Worm (Caenorhabditis elegans) whole organism, L1 larva: ENCODE measurements around the gene pus-1.
A peak's percentile ranks its signal among the peaks of the same experiment; 100 is the strongest.

Source experiments
- C34B4.2 ChIP-seq: sonication (generic microtip); optimal IDR thresholded peaks from 2 replicates; lab custom pipeline; 2017; ENCODE audit warnings: mild to moderate bottlenecking, missing genetic modification characterization, missing compliant biosample characterization
- F16B12.6 ChIP-seq: fragments of 150-350 bp; optimal IDR thresholded peaks from 2 replicates; lab custom pipeline; 2014; ENCODE audit warnings: missing biosample characterization, missing genetic modification characterization
- alr-1 ChIP-seq: fragments of 200-800 bp; sonication (Bioruptor generic); optimal IDR thresholded peaks from 2 replicates; lab custom pipeline; 2018; ENCODE audit warnings: borderline replicate concordance, mild to moderate bottlenecking, missing genetic modification characterization, missing compliant biosample characterization
- ama-1 ChIP-seq: fragments of 150-350 bp; optimal IDR thresholded peaks from 2 replicates; lab custom pipeline; 2014
- ceh-63 ChIP-seq: fragments of 200-800 bp; sonication (Bioruptor generic); optimal IDR thresholded peaks from 2 replicates; lab custom pipeline; 2018; ENCODE audit warnings: mild to moderate bottlenecking, missing genetic modification characterization, missing compliant biosample characterization
- ceh-8 ChIP-seq: fragments of 200-800 bp; sonication (Bioruptor generic); optimal IDR thresholded peaks from 2 replicates; lab custom pipeline; 2018; ENCODE audit warnings: mild to moderate bottlenecking, missing genetic modification characterization, moderate library complexity, missing compliant biosample characterization
- ceh-82 ChIP-seq, 3 experiments: fragments of 150-350 bp in 1 of 3; sonication (generic microtip) in 2 of 3; optimal IDR thresholded peaks; 2 replicates each; lab custom pipeline; 2014 to 2017; ENCODE audit warnings: missing biosample characterization in 3 of 3, missing genetic modification characterization in 3 of 3
- ceh-88 ChIP-seq: fragments of 200-800 bp; sonication (Bioruptor generic); IDR thresholded peaks from 2 replicates; pipeline ENCODE4 v1.3.6; 2022; ENCODE audit warnings: missing genetic modification characterization, missing compliant biosample characterization
- dpl-1 ChIP-seq, 3 experiments: fragments of 150-350 bp in 2 of 3; sonication (generic microtip) in 1 of 3; optimal IDR thresholded peaks; 2 replicates each; lab custom pipeline; 2014 to 2017; ENCODE audit warnings: missing biosample characterization in 3 of 3, missing genetic modification characterization in 3 of 3, missing genetic modification reagents in 3 of 3
- dsc-1 ChIP-seq: sonication (generic microtip); optimal IDR thresholded peaks from 2 replicates; lab custom pipeline; 2016; ENCODE audit warnings: mild to moderate bottlenecking, missing genetic modification characterization, missing compliant biosample characterization
- efl-1 ChIP-seq, 4 experiments: fragments of 150-350 bp; optimal IDR thresholded peaks in 3 of 4; peaks in 1 of 4; 1 replicate in 1 of 4; 2 replicates in 3 of 4; lab custom pipeline; 2014; ENCODE audit warnings: missing biosample characterization in 2 of 4, missing genetic modification characterization in 2 of 4, missing genetic modification reagents in 2 of 4
- efl-3 ChIP-seq: fragments of 200-800 bp; sonication (Bioruptor generic); optimal IDR thresholded peaks from 2 replicates; lab custom pipeline; 2018; ENCODE audit warnings: mild to moderate bottlenecking, missing genetic modification characterization, missing compliant biosample characterization
- elt-2 ChIP-seq: sonication (generic microtip); optimal IDR thresholded peaks from 2 replicates; lab custom pipeline; 2016; ENCODE audit warnings: missing genetic modification characterization, mild to moderate bottlenecking, inconsistent platforms, missing compliant biosample characterization, missing genetic modification reagents
- elt-3 ChIP-seq, 6 experiments: fragments of 150-350 bp in 1 of 6; sonication (generic microtip); optimal IDR thresholded peaks; 2 replicates each; lab custom pipeline; 2017 to 2018; ENCODE audit warnings: missing biosample characterization in 6 of 6, missing genetic modification characterization in 6 of 6, inconsistent platforms in 1 of 6
- ets-5 ChIP-seq: fragments of 200-800 bp; sonication (Bioruptor generic); IDR thresholded peaks from 2 replicates; pipeline ENCODE4 v1.3.6; 2022; ENCODE audit warnings: missing genetic modification characterization, missing compliant biosample characterization
- fkh-10 ChIP-seq: sonication (generic microtip); optimal IDR thresholded peaks from 2 replicates; lab custom pipeline; 2017; ENCODE audit warnings: missing biosample characterization, missing genetic modification reagents, missing genetic modification characterization
- grh-1 ChIP-seq: fragments of 200-800 bp; sonication (Bioruptor generic); IDR thresholded peaks from 2 replicates; pipeline ENCODE4 v1.3.6; 2022; ENCODE audit warnings: missing genetic modification reagents, missing genetic modification characterization, missing compliant biosample characterization
- hlh-4 ChIP-seq: sonication (generic microtip); optimal IDR thresholded peaks from 2 replicates; lab custom pipeline; 2016; ENCODE audit warnings: mild to moderate bottlenecking, missing genetic modification characterization, missing compliant biosample characterization
- hpl-2 ChIP-seq: fragments of 150-350 bp; optimal IDR thresholded peaks from 2 replicates; lab custom pipeline; 2014; ENCODE audit warnings: missing biosample characterization, missing genetic modification reagents, missing genetic modification characterization
- lin-15B ChIP-seq: fragments of 150-350 bp; sonication (generic microtip); optimal IDR thresholded peaks from 3 replicates; lab custom pipeline; 2014; ENCODE audit warnings: missing biosample characterization, missing genetic modification characterization
- mab-9 ChIP-seq: fragments of 200-800 bp; sonication (Bioruptor generic); IDR thresholded peaks from 2 replicates; pipeline ENCODE4 v1.3.6; 2022; ENCODE audit warnings: missing genetic modification reagents, missing genetic modification characterization, missing compliant biosample characterization
- mep-1 ChIP-seq: fragments of 150-350 bp; optimal IDR thresholded peaks from 2 replicates; lab custom pipeline; 2014; ENCODE audit warnings: missing biosample characterization, missing genetic modification characterization
- nhr-76 ChIP-seq: sonication (generic microtip); optimal IDR thresholded peaks from 2 replicates; lab custom pipeline; 2017; ENCODE audit warnings: missing biosample characterization, missing genetic modification characterization
- pag-3 ChIP-seq: sonication (generic microtip); optimal IDR thresholded peaks from 2 replicates; lab custom pipeline; 2017; ENCODE audit warnings: missing genetic modification characterization, mild to moderate bottlenecking, missing compliant biosample characterization, antibody characterized with exemption, borderline replicate concordance; ENCODE audit not compliant: insufficient read depth
- pax-3 ChIP-seq: fragments of 200-800 bp; sonication (Bioruptor generic); optimal IDR thresholded peaks from 2 replicates; lab custom pipeline; 2018; ENCODE audit warnings: mild to moderate bottlenecking, missing genetic modification characterization, moderate library complexity, missing compliant biosample characterization
- snu-23 ChIP-seq: sonication (generic microtip); optimal IDR thresholded peaks from 2 replicates; lab custom pipeline; 2016; ENCODE audit warnings: missing genetic modification characterization, missing compliant biosample characterization
- sup-37 ChIP-seq: fragments of 200-800 bp; sonication (Bioruptor generic); optimal IDR thresholded peaks from 2 replicates; lab custom pipeline; 2018; ENCODE audit warnings: mild to moderate bottlenecking, missing genetic modification characterization, missing compliant biosample characterization
- unc-130 ChIP-seq: fragments of 150-350 bp; optimal IDR thresholded peaks from 2 replicates; lab custom pipeline; 2017; ENCODE audit warnings: missing biosample characterization, missing genetic modification characterization, inconsistent platforms
- unc-30 ChIP-seq: sonication (generic microtip); optimal IDR thresholded peaks from 2 replicates; lab custom pipeline; 2017; ENCODE audit warnings: missing biosample characterization, missing genetic modification characterization
- unc-62 ChIP-seq: fragments of 150-350 bp; optimal IDR thresholded peaks from 2 replicates; lab custom pipeline; 2014; ENCODE audit warnings: missing biosample characterization, missing genetic modification reagents, missing genetic modification characterization
- xbp-1 ChIP-seq: sonication (generic microtip); optimal IDR thresholded peaks from 2 replicates; lab custom pipeline; 2016; ENCODE audit warnings: missing genetic modification characterization, missing compliant biosample characterization
- ztf-11 ChIP-seq, 2 experiments: sonication (generic microtip); optimal IDR thresholded peaks; 2 replicates each; lab custom pipeline; 2016 to 2017; ENCODE audit warnings: missing genetic modification characterization in 2 of 2, missing biosample characterization in 1 of 2, missing compliant biosample characterization in 1 of 2
- ztf-4 ChIP-seq: fragments of 150-350 bp; optimal IDR thresholded peaks from 2 replicates; lab custom pipeline; 2014; ENCODE audit warnings: missing biosample characterization, missing genetic modification characterization

The pus-1 gene

ce11 chrV:16793312-16793711 is 1.4 kb downstream of the pus-1 start:
- TF ChIP-seq snu-23 = no peak
- peak in 1 of 2 experiments; percentile 74 for TF ChIP-seq efl-1 (optimal IDR thresholded peaks at IDR 0.05; lab: Kevin White, UChicago)
- no peak for TF ChIP-seq efl-1 (GFP tag; optimal IDR thresholded peaks at IDR 0.05 in 1 of 2; lab: Kevin White, UChicago)
- TF ChIP-seq ceh-8 (GFP tag; lab: Kevin White, UChicago) = no peak
- no peak for TF ChIP-seq fkh-10 (GFP tag; lab: Kevin White, UChicago)

ce11 chrV:16792717-16793116 is 2.0 kb downstream of the pus-1 start:
- TF ChIP-seq F16B12.6 = no peak

- TF ChIP-seq ceh-63 (GFP tag; lab: Kevin White, UChicago) (no peak), nhr-76 (tag; lab: Kevin White, UChicago) (no peak), fkh-10 (GFP tag; lab: Kevin White, UChicago) (no peak), unc-130 (tag; lab: Kevin White, UChicago) (no peak), snu-23 (no peak), sup-37 (no peak), lin-15B (tag; lab: Kevin White, UChicago) (no peak), hpl-2 (no peak), mab-9 (GFP tag; lab: Robert Waterston, UW) (no peak), unc-30 (tag; lab: Kevin White, UChicago) (no peak), dpl-1 (GFP tag; optimal IDR thresholded peaks at IDR 0.05; lab: Kevin White, UChicago) (no peak), pax-3 (no peak), alr-1 (tag; lab: Kevin White, UChicago) (no peak)
These were observed 5.8 kb downstream of the pus-1 start, which contains the start of gene immt-2 for ce11 chrV:16788967-16789366. immt-2 (plus strand) TSS chrV:16789267.

ce11 chrV:16786012-16786411 is 8.7 kb downstream of the pus-1 start:
- TF ChIP-seq ama-1 (lab: Kevin White, UChicago) (no peak), efl-1 (optimal IDR thresholded peaks at IDR 0.05; lab: Kevin White, UChicago) (no peak), efl-1 (GFP tag; optimal IDR thresholded peaks at IDR 0.05 in 1 of 2; lab: Kevin White, UChicago) (peak in 1 of 2 experiments; percentile 62), efl-3 (GFP tag; lab: Kevin White, UChicago) (no peak), unc-30 (tag; lab: Kevin White, UChicago) (no peak), hlh-4 (tag; lab: Kevin White, UChicago) (no peak), pag-3 (tag; lab: Kevin White, UChicago) (no peak)

- TF ChIP-seq elt-2 (tag; lab: Kevin White, UChicago) (no peak), fkh-10 (GFP tag; lab: Kevin White, UChicago) (no peak), ceh-82 (tag; optimal IDR thresholded peaks at IDR 0.05; lab: Kevin White, UChicago) (no peak), elt-3 (tag; optimal IDR thresholded peaks at IDR 0.05; lab: Kevin White, UChicago) (no peak), ceh-8 (GFP tag; lab: Kevin White, UChicago) (no peak), snu-23 (no peak), ztf-4 (no peak), dsc-1 (no peak), xbp-1 (tag; lab: Kevin White, UChicago) (no peak), unc-62 (no peak), ceh-88 (GFP tag; lab: Robert Waterston, UW) (no peak), grh-1 (GFP tag; lab: Robert Waterston, UW) (no peak), ztf-11 (tag; optimal IDR thresholded peaks at IDR 0.05; lab: Kevin White, UChicago) (no peak), mep-1 (no peak), C34B4.2 (tag; lab: Kevin White, UChicago) (no peak), ets-5 (no peak), hpl-2 (no peak), ceh-63 (GFP tag; lab: Kevin White, UChicago) (no peak)
These were observed 9.9 kb downstream of the pus-1 start for ce11 chrV:16784806-16785205.
